Worm (Caenorhabditis elegans): ENCODE data around the gene Y45F3A.9.

Gene Y45F3A.9

DNA sequence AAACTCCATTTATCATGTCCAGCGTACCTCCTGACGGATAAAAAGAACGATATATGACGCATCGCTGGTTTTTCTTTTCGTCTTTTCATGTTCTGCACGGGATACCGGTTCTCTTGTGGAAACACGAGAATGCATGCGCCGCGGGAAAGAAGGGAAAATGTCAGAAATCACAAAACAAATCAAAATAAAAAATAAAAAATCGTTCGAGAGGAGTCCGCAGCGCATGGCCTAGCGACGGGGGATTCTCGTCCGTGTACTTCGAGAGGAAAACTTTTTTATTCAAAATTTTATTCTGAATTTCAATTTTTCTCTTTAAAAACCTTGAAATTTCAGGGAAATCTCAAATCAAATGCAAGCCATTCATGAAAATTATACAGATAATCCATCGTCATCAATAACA, 26.2 kb upstream of the Y45F3A.9 start, which contains the start of the genes lron-10 and hpr-9 (continued):
- peak; percentile 71 for TF ChIP-seq T26A8.4 (GFP tag; IDR thresholded peaks at IDR 0.05)
- TF ChIP-seq lin-1 (GFP tag; IDR thresholded peaks at IDR 0.05), result peak; percentile 9; the same call in 1 of the 2 replicates
- peak; percentile 19; the same call in 1 of the 2 replicates for TF ChIP-seq D1046.2 (GFP tag; IDR thresholded peaks at IDR 0.05)
- TF ChIP-seq ama-1 (optimal IDR thresholded peaks at IDR 0.05), result peak; percentile 3
- peak; percentile 76 for TF ChIP-seq lin-38 (GFP tag; IDR thresholded peaks at IDR 0.05)
- TF ChIP-seq snpc-4 (tag; optimal IDR thresholded peaks at IDR 0.05), result no peak
- TF ChIP-seq vab-7 (GFP tag; IDR thresholded peaks at IDR 0.05), result no peak
- no peak for TF ChIP-seq F26F4.8 (GFP tag; conservative IDR thresholded peaks at IDR 0.05)
- TF ChIP-seq lsy-2 (tag; optimal IDR thresholded peaks at IDR 0.05), result peak in 1 of 2 experiments; percentile 90
- no peak for TF ChIP-seq nhr-76 (tag; optimal IDR thresholded peaks at IDR 0.05)
- 0 out of 2 replicates have a peak, but pooled peaks have one; percentile 30 for TF ChIP-seq php-3 (GFP tag; IDR thresholded peaks at IDR 0.05)
- peak; percentile 2 for TF ChIP-seq nhr-111 (GFP tag; optimal IDR thresholded peaks at IDR 0.05)
- no peak for TF ChIP-seq ceh-28 (tag; optimal IDR thresholded peaks at IDR 0.05)
- TF ChIP-seq madf-5 (GFP tag; IDR thresholded peaks at IDR 0.05), result 0 out of 4 replicates have a peak, but pooled peaks of 1 of the 2 experiments have one; percentile 17
- no peak for TF ChIP-seq daf-16 (GFP tag; optimal IDR thresholded peaks at IDR 0.05)
- TF ChIP-seq daf-16 (tag; optimal IDR thresholded peaks at IDR 0.05), result peak; percentile 61
- TF ChIP-seq spr-1 (tag; optimal IDR thresholded peaks at IDR 0.05), result peak; percentile 52
- no peak for TF ChIP-seq nhr-41 (GFP tag; IDR thresholded peaks at IDR 0.05)
- TF ChIP-seq daf-19 (GFP tag; conservative IDR thresholded peaks at IDR 0.05), result no peak

DNA sequence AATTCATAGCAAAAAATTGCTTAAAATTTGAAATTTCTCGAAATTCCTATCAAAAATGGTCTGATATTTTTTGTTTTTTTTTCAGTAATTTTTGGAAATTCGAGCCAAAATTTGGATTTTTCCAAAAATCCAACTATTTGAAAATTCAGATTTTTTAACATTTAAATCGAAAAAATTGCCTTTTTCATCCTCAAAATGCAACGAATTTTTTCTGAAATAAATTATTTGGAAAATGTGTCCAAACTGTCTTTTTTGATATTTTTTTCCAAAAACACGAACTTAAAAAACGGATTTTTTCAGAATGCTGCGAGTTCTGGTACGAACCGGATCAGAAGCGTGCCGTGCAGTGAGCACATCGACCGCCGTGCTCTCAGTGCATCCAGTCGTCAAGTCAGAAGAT, 20.2 kb upstream of the Y45F3A.9 start, which contains the start of gene mrpl-22:
Gene mrpl-22, plus strand, starts transcription at position 301 of the 400 bp plus-strand sequence.
- TF ChIP-seq lin-13 (GFP tag; optimal IDR thresholded peaks at IDR 0.05), result no peak
- TF ChIP-seq daf-16 (GFP tag; optimal IDR thresholded peaks at IDR 0.05), result no peak
- no peak for TF ChIP-seq daf-16 (tag; optimal IDR thresholded peaks at IDR 0.05)
- no peak for TF ChIP-seq unc-39 (tag; optimal IDR thresholded peaks at IDR 0.05)
- no peak for TF ChIP-seq dmd-6 (GFP tag; IDR thresholded peaks at IDR 0.05)

DNA sequence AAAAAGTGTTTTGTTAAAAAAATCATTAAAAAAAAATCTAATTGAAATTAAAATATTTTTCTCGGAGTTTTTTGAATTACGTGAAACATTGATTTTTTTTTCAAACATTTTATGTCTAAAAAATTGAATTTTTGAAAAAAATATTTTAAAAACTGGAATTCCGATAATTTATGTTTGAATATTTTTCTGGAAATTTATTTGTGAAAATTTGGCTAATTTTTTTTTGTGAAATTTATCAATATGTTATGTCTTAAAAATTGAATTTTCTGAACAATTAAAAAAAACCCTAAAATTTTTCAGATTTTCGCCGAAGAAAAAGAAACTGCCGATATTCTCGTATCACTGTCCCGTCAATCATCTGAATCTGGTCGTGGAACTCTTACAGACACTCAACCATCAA, 17.4 kb upstream of the Y45F3A.9 start, which contains the start of gene Y39A1A.24:
Gene Y39A1A.24, plus strand, starts transcription at position 301 of the 400 bp plus-strand sequence.
- TF ChIP-seq nhr-10 (tag; optimal IDR thresholded peaks at IDR 0.05) (no peak), F26F4.8 (GFP tag; conservative IDR thresholded peaks at IDR 0.05) (no peak), ces-1 (GFP tag; optimal IDR thresholded peaks at IDR 0.05) (no peak), aly-2 (tag; optimal IDR thresholded peaks at IDR 0.05) (no peak), nhr-6 (tag; optimal IDR thresholded peaks at IDR 0.05) (no peak), vab-7 (GFP tag; IDR thresholded peaks at IDR 0.05) (no peak), skn-1 (tag; optimal IDR thresholded peaks at IDR 0.05) (no peak), mdl-1 (tag; optimal IDR thresholded peaks at IDR 0.05) (no peak), nhr-42 (GFP tag; IDR thresholded peaks at IDR 0.05) (no peak), dmd-9 (GFP tag; IDR thresholded peaks at IDR 0.05) (no peak), nhr-77 (tag; optimal IDR thresholded peaks at IDR 0.05) (no peak), lim-7 (GFP tag; IDR thresholded peaks at IDR 0.05) (no peak), zag-1 (tag; optimal IDR thresholded peaks at IDR 0.05) (no peak), hif-1 (tag; optimal IDR thresholded peaks at IDR 0.05) (no peak)

DNA sequence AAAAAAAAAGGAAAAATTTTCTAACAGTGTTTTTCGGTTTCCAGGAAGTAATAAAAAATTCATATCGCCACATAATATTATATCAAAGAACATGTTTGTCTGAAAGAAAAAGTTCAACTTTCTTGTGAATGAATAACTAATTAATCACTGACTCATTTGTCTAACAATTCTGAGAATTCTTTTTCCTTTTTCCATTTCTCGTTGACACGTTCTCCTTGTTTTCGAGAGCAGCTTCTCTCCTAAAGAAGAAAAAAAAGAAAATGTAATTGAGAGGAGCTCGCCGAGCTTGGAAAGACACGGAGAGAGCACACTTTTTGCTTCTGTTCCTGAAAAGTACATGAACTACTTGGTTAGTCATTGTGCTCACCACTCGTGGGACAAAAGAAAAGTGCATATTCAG, 13.2 kb upstream of the Y45F3A.9 start:
- TF ChIP-seq dmd-6 (GFP tag; IDR thresholded peaks at IDR 0.05) (no peak), lsy-2 (tag; optimal IDR thresholded peaks at IDR 0.05) (peak in 1 of 2 experiments; percentile 15), fkh-10 (GFP tag; optimal IDR thresholded peaks at IDR 0.05) (peak; percentile 4), daf-16 (GFP tag; optimal IDR thresholded peaks at IDR 0.05) (no peak), daf-16 (tag; optimal IDR thresholded peaks at IDR 0.05) (peak; percentile 2), zfp-3 (GFP tag; conservative IDR thresholded peaks at IDR 0.05) (no peak), ctbp-1 (GFP tag; IDR thresholded peaks at IDR 0.05) (no peak), hlh-30 (tag; optimal IDR thresholded peaks at IDR 0.05; ENCODE audit: insufficient read depth) (no peak), daf-12 (tag; optimal IDR thresholded peaks at IDR 0.05) (no peak), aha-1 (tag) (peak; percentile 92), arid-1 (GFP tag; conservative IDR thresholded peaks at IDR 0.05) (no peak), Y105C5A.15 (GFP tag; IDR thresholded peaks at IDR 0.05) (no peak), mdt-29 (GFP tag; IDR thresholded peaks at IDR 0.05) (no peak)

Measured in whole organism, L4 larva.